Fruit fly (Drosophila melanogaster) whole organism, embryonic: Measurements from ENCODE around the gene ATP7.

Source experiments
- Antp ChIP-seq: fragments of 200-800 bp; sonication (Bioruptor generic); optimal IDR thresholded peaks from 3 replicates; lab custom pipeline; 2016; ENCODE audit warnings: missing biosample characterization, missing genetic modification characterization
- Atf6 ChIP-seq: fragments of 200-800 bp; sonication (Bioruptor generic); IDR thresholded peaks from 2 replicates; pipeline ENCODE4 v1.3.6; 2022; ENCODE audit warnings: missing biosample characterization, missing genetic modification characterization
- CG10209 ChIP-seq: fragments of 200-800 bp; sonication (Bioruptor generic); optimal IDR thresholded peaks from 3 replicates; lab custom pipeline; 2017; ENCODE audit warnings: missing biosample characterization, mild to moderate bottlenecking, missing genetic modification characterization, missing genetic modification reagents
- CG10274 ChIP-seq: fragments of 200-800 bp; sonication (Bioruptor generic); optimal IDR thresholded peaks from 3 replicates; lab custom pipeline; 2017; ENCODE audit warnings: missing biosample characterization, mild to moderate bottlenecking, missing genetic modification characterization
- CG10543 ChIP-seq: fragments of 200-800 bp; sonication (Bioruptor generic); optimal IDR thresholded peaks from 3 replicates; lab custom pipeline; 2017; ENCODE audit warnings: missing biosample characterization, mild to moderate bottlenecking, missing genetic modification characterization, moderate library complexity
- CG12219 ChIP-seq: fragments of 200-800 bp; sonication (Bioruptor generic); optimal IDR thresholded peaks from 3 replicates; lab custom pipeline; 2018; ENCODE audit warnings: missing biosample characterization, mild to moderate bottlenecking, missing genetic modification characterization
- CG15269 ChIP-seq: fragments of 200-800 bp; sonication (Bioruptor generic); optimal IDR thresholded peaks from 2 replicates; lab custom pipeline; 2018; ENCODE audit warnings: missing biosample characterization, mild to moderate bottlenecking, missing genetic modification characterization, moderate library complexity
- CG15601 ChIP-seq: fragments of 200-800 bp; sonication (Bioruptor generic); optimal IDR thresholded peaks from 3 replicates; lab custom pipeline; 2019; ENCODE audit warnings: missing biosample characterization, mild to moderate bottlenecking, missing genetic modification characterization, moderate library complexity
- CG1603 ChIP-seq: fragments of 200-800 bp; sonication (Bioruptor generic); optimal IDR thresholded peaks from 2 replicates; lab custom pipeline; 2019; ENCODE audit warnings: missing biosample characterization, mild to moderate bottlenecking, missing genetic modification characterization, moderate library complexity
- CG16779 ChIP-seq: fragments of 200-800 bp; sonication (Bioruptor generic); IDR thresholded peaks from 2 replicates; pipeline ENCODE4 v1.3.6; 2022; ENCODE audit warnings: missing biosample characterization, missing genetic modification characterization
- CG16863 ChIP-seq: fragments of 200-800 bp; sonication (Bioruptor generic); optimal IDR thresholded peaks from 3 replicates; lab custom pipeline; 2016; ENCODE audit warnings: missing biosample characterization, missing genetic modification characterization
- CG17612 ChIP-seq: fragments of 200-800 bp; sonication (Bioruptor generic); IDR thresholded peaks from 2 replicates; pipeline ENCODE4 v1.3.6; 2022; ENCODE audit warnings: missing biosample characterization, missing genetic modification characterization
- CG17912 ChIP-seq: fragments of 200-800 bp; sonication (Bioruptor generic); optimal IDR thresholded peaks from 2 replicates; lab custom pipeline; 2018; ENCODE audit warnings: missing biosample characterization, mild to moderate bottlenecking, missing genetic modification characterization
- CG2199 ChIP-seq: fragments of 200-800 bp; sonication (Bioruptor generic); IDR thresholded peaks from 3 replicates; pipeline ENCODE4 v1.3.6; 2022; ENCODE audit warnings: missing biosample characterization, missing genetic modification characterization
- CG31224 ChIP-seq: fragments of 200-800 bp; sonication (Bioruptor generic); IDR thresholded peaks from 2 replicates; pipeline ENCODE4 v1.3.6; 2022; ENCODE audit warnings: missing biosample characterization, missing genetic modification characterization
- CG32532 ChIP-seq: fragments of 200-800 bp; sonication (Bioruptor generic); IDR thresholded peaks from 2 replicates; pipeline ENCODE4 v1.3.6; 2022; ENCODE audit warnings: missing biosample characterization, missing genetic modification characterization
- CG33213 ChIP-seq: fragments of 200-800 bp; sonication (Bioruptor generic); optimal IDR thresholded peaks from 3 replicates; lab custom pipeline; 2016; ENCODE audit warnings: missing biosample characterization, missing genetic modification characterization
- CG7357 ChIP-seq: fragments of 200-800 bp; sonication (Bioruptor generic); IDR thresholded peaks from 3 replicates; pipeline ENCODE4 v1.3.6; 2022; ENCODE audit warnings: missing biosample characterization, missing genetic modification characterization
- CrebB ChIP-seq: fragments of 200-800 bp; sonication (Bioruptor generic); optimal IDR thresholded peaks from 3 replicates; lab custom pipeline; 2018; ENCODE audit warnings: missing biosample characterization, mild to moderate bottlenecking, missing genetic modification characterization
- Hmx ChIP-seq: fragments of 200-800 bp; sonication (Bioruptor generic); optimal IDR thresholded peaks from 2 replicates; lab custom pipeline; 2016; ENCODE audit warnings: missing biosample characterization, missing genetic modification characterization
- Lpt ChIP-seq: fragments of >200 bp; optimal IDR thresholded peaks from 2 replicates; lab custom pipeline; 2018; ENCODE audit warnings: missing biosample characterization, missing genetic modification characterization
- MESR4 ChIP-seq: fragments of 200-800 bp; sonication (Bioruptor generic); optimal IDR thresholded peaks from 2 replicates; lab custom pipeline; 2018; ENCODE audit warnings: missing biosample characterization, mild to moderate bottlenecking, missing genetic modification characterization, moderate library complexity
- NC2α ChIP-seq: fragments of 200-800 bp; sonication (Bioruptor generic); optimal IDR thresholded peaks from 2 replicates; lab custom pipeline; 2016; ENCODE audit warnings: missing biosample characterization, missing genetic modification characterization
- Opbp ChIP-seq: fragments of 200-800 bp; sonication (Bioruptor generic); IDR thresholded peaks from 3 replicates; pipeline ENCODE4 v1.3.6; 2022; ENCODE audit warnings: missing biosample characterization, missing genetic modification characterization; ENCODE audit not compliant: partially characterized antibody
- Pdp1 ChIP-seq, 2 experiments: fragments of 200-800 bp; sonication (Bioruptor generic); optimal IDR thresholded peaks; 3 replicates each; lab custom pipeline; 2016; ENCODE audit warnings: missing biosample characterization in 2 of 2, missing genetic modification characterization in 2 of 2, mild to moderate bottlenecking in 1 of 2, moderate library complexity in 1 of 2
- Rfx ChIP-seq: fragments of 200-800 bp; sonication (Bioruptor generic); IDR thresholded peaks from 2 replicates; pipeline ENCODE4 v1.3.6; 2022; ENCODE audit warnings: missing biosample characterization, missing genetic modification characterization
- Sox102F ChIP-seq: fragments of 200-800 bp; sonication (Bioruptor generic); optimal IDR thresholded peaks from 2 replicates; lab custom pipeline; 2018; ENCODE audit warnings: missing biosample characterization, mild to moderate bottlenecking, missing genetic modification characterization, moderate library complexity
- cas ChIP-seq: fragments of 200-800 bp; sonication (Bioruptor generic); IDR thresholded peaks from 2 replicates; pipeline ENCODE4 v1.3.6; 2022; ENCODE audit warnings: missing biosample characterization, missing genetic modification characterization
- cg ChIP-seq: fragments of 200-800 bp; sonication (Bioruptor generic); optimal IDR thresholded peaks from 3 replicates; lab custom pipeline; 2019; ENCODE audit warnings: missing biosample characterization, mild to moderate bottlenecking, missing genetic modification characterization, moderate library complexity
- chif ChIP-seq, 2 experiments: fragments of 200-800 bp; sonication (Bioruptor generic); optimal IDR thresholded peaks; 3 replicates each; lab custom pipeline; 2016; ENCODE audit warnings: missing biosample characterization in 2 of 2, missing genetic modification characterization in 2 of 2
- crol ChIP-seq: fragments of 200-800 bp; sonication (Bioruptor generic); IDR thresholded peaks from 2 replicates; pipeline ENCODE4 v1.3.6; 2022; ENCODE audit warnings: missing biosample characterization, missing genetic modification characterization
- danr ChIP-seq: fragments of 200-800 bp; sonication (Bioruptor generic); IDR thresholded peaks from 2 replicates; pipeline ENCODE4 v1.3.6; 2022; ENCODE audit warnings: missing biosample characterization, missing genetic modification characterization
- dpn ChIP-seq, 2 experiments: fragments of 200-800 bp; sonication (Bioruptor generic); optimal IDR thresholded peaks; 3 replicates each; lab custom pipeline; 2016; ENCODE audit warnings: missing biosample characterization in 2 of 2, missing genetic modification characterization in 2 of 2
- ems ChIP-seq: fragments of 200-800 bp; sonication (Bioruptor generic); optimal IDR thresholded peaks from 3 replicates; lab custom pipeline; 2016; ENCODE audit warnings: missing biosample characterization, missing genetic modification characterization
- en ChIP-seq: fragments of 200-800 bp; sonication (Bioruptor generic); optimal IDR thresholded peaks from 2 replicates; lab custom pipeline; 2016; ENCODE audit warnings: missing biosample characterization, missing genetic modification characterization
- fd102C ChIP-seq: fragments of 200-800 bp; sonication (Bioruptor generic); optimal IDR thresholded peaks from 2 replicates; lab custom pipeline; 2018; ENCODE audit warnings: missing biosample characterization, mild to moderate bottlenecking, missing genetic modification characterization, moderate library complexity
- nau ChIP-seq: fragments of 200-800 bp; sonication (Bioruptor generic); optimal IDR thresholded peaks from 3 replicates; lab custom pipeline; 2017; ENCODE audit warnings: missing biosample characterization, mild to moderate bottlenecking, missing genetic modification characterization, missing genetic modification reagents
- nerfin-2 ChIP-seq: fragments of 200-800 bp; sonication (Bioruptor generic); IDR thresholded peaks from 2 replicates; pipeline ENCODE4 v1.3.6; 2022; ENCODE audit warnings: missing biosample characterization, missing genetic modification characterization; ENCODE audit not compliant: partially characterized antibody
- onecut ChIP-seq: fragments of 200-800 bp; sonication (Bioruptor generic); IDR thresholded peaks from 2 replicates; pipeline ENCODE4 v1.3.6; 2022; ENCODE audit warnings: missing biosample characterization, missing genetic modification characterization
- p53 ChIP-seq: fragments of 200-800 bp; sonication (Bioruptor generic); optimal IDR thresholded peaks from 2 replicates; lab custom pipeline; 2016; ENCODE audit warnings: missing biosample characterization, missing genetic modification characterization
- pfk ChIP-seq: fragments of 200-800 bp; sonication (Bioruptor generic); optimal IDR thresholded peaks from 2 replicates; lab custom pipeline; 2018; ENCODE audit warnings: missing biosample characterization, mild to moderate bottlenecking, missing genetic modification characterization, moderate library complexity
- ro ChIP-seq: fragments of 200-800 bp; sonication (Bioruptor generic); IDR thresholded peaks from 2 replicates; pipeline ENCODE4 v1.3.6; 2022; ENCODE audit warnings: missing biosample characterization, missing genetic modification characterization
- row ChIP-seq: fragments of 200-800 bp; sonication (Bioruptor generic); IDR thresholded peaks from 3 replicates; pipeline ENCODE4 v1.3.6; 2022; ENCODE audit warnings: missing biosample characterization, missing genetic modification characterization
- scrt ChIP-seq: fragments of 200-800 bp; sonication (Bioruptor generic); optimal IDR thresholded peaks from 2 replicates; lab custom pipeline; 2018; ENCODE audit warnings: missing biosample characterization, mild to moderate bottlenecking, missing genetic modification characterization, moderate library complexity
- sim ChIP-seq: fragments of 200-800 bp; sonication (Bioruptor generic); IDR thresholded peaks from 2 replicates; pipeline ENCODE4 v1.3.6; 2022; ENCODE audit warnings: missing biosample characterization, missing genetic modification characterization
- stc ChIP-seq: fragments of 200-800 bp; sonication (Bioruptor generic); IDR thresholded peaks from 2 replicates; pipeline ENCODE4 v1.3.6; 2022; ENCODE audit warnings: missing biosample characterization, missing genetic modification characterization
- sug ChIP-seq: fragments of 200-800 bp; optimal IDR thresholded peaks from 2 replicates; lab custom pipeline; 2019; ENCODE audit warnings: missing biosample characterization, mild to moderate bottlenecking, missing genetic modification characterization, moderate library complexity
- unc-4 ChIP-seq: fragments of 200-800 bp; sonication (Bioruptor generic); IDR thresholded peaks from 2 replicates; pipeline ENCODE4 v1.3.6; 2022; ENCODE audit warnings: missing biosample characterization, missing genetic modification characterization; ENCODE audit not compliant: partially characterized antibody
- yki ChIP-seq: fragments of >200 bp; optimal IDR thresholded peaks from 3 replicates; lab custom pipeline; 2018

Gene ATP7

dm6 chrX:11806867-11807747 lies 47.7 kb upstream of the ATP7 start, which contains the start of gene Hsc70-3 (continued):
- TF ChIP-seq p53, result no peak
- peak; percentile 11 for TF ChIP-seq CG16863 (GFP tag; lab: Kevin White, UChicago)
- TF ChIP-seq en, result no peak
- peak; percentile 23 for TF ChIP-seq CG12219 (GFP tag; lab: Kevin White, UChicago)
- no peak for TF ChIP-seq dpn (GFP tag; optimal IDR thresholded peaks at IDR 0.05; lab: Kevin White, UChicago)
- TF ChIP-seq CG17912 (GFP tag; lab: Kevin White, UChicago), result peak; percentile 18
- no peak for TF ChIP-seq chif (GFP tag; optimal IDR thresholded peaks at IDR 0.05; lab: Kevin White, UChicago)
- peak; percentile 32 for TF ChIP-seq CG10209 (GFP tag; lab: Kevin White, UChicago)
- TF ChIP-seq unc-4, result peak; percentile 79
- no peak for TF ChIP-seq Antp (GFP tag; lab: Kevin White, UChicago)
- TF ChIP-seq CG1603 (tag; lab: Kevin White, UChicago), result peak; percentile 62
- TF ChIP-seq ems (GFP tag; lab: Kevin White, UChicago), result no peak
- no peak for TF ChIP-seq cas (GFP tag; lab: Robert Waterston, UW)
- peak; percentile 73 for TF ChIP-seq CG15601 (tag; lab: Kevin White, UChicago)
- no peak for TF ChIP-seq Hmx (GFP tag; lab: Kevin White, UChicago)
- no peak for TF ChIP-seq CG16779 (GFP tag; lab: Robert Waterston, UW)
- no peak for TF ChIP-seq ro (GFP tag; lab: Robert Waterston, UW)
- no peak for TF ChIP-seq Atf6
- TF ChIP-seq sim (GFP tag; lab: Robert Waterston, UW), result 0 out of 2 replicates have a peak, but pooled peaks have one; percentile 17
- TF ChIP-seq CG33213 (GFP tag; lab: Kevin White, UChicago), result peak; percentile 11
- no peak for TF ChIP-seq CG31224 (GFP tag; lab: Robert Waterston, UW)
- no peak for TF ChIP-seq scrt
- TF ChIP-seq fd102C (GFP tag; lab: Kevin White, UChicago), result no peak
- peak; percentile 50 for TF ChIP-seq sug (tag; lab: Kevin White, UChicago)
- peak; percentile 75 for TF ChIP-seq CG10543 (GFP tag; lab: Kevin White, UChicago)
- no peak for TF ChIP-seq CG17612
- peak; percentile 64; the same call in 1 of the 3 replicates for TF ChIP-seq CG2199 (GFP tag; lab: Robert Waterston, UW)
- peak; percentile 78 for TF ChIP-seq nau (GFP tag; lab: Kevin White, UChicago)
- TF ChIP-seq Pdp1 (GFP tag; optimal IDR thresholded peaks at IDR 0.05; lab: Kevin White, UChicago), result peak in 1 of 2 experiments; percentile 36
- no peak for TF ChIP-seq CrebB (tag; lab: Kevin White, UChicago)
- TF ChIP-seq stc, result peak; percentile 11; the same call in 1 of the 2 replicates
- peak; percentile 62 for TF ChIP-seq nerfin-2 (GFP tag; lab: Robert Waterston, UW)
- peak; percentile 83 for TF ChIP-seq row (GFP tag; lab: Robert Waterston, UW)
- TF ChIP-seq CG10274 (GFP tag; lab: Kevin White, UChicago), result no peak
- peak; percentile 29 for TF ChIP-seq yki (lab: Kevin White, UChicago)
- no peak for TF ChIP-seq cg (GFP tag; lab: Kevin White, UChicago)
- TF ChIP-seq Lpt (GFP tag; lab: Kevin White, UChicago), result no peak
- TF ChIP-seq Sox102F (GFP tag; lab: Kevin White, UChicago), result peak; percentile 25
- no peak for TF ChIP-seq CG7357 (GFP tag; lab: Robert Waterston, UW)
- TF ChIP-seq danr (GFP tag; lab: Robert Waterston, UW), result no peak
- TF ChIP-seq MESR4, result peak; percentile 8
- TF ChIP-seq crol (GFP tag; lab: Robert Waterston, UW), result no peak
- TF ChIP-seq Opbp (GFP tag; lab: Robert Waterston, UW), result no peak
- TF ChIP-seq CG32532, result 0 out of 2 replicates have a peak, but pooled peaks have one; percentile 13
- 0 out of 2 replicates have a peak, but pooled peaks have one; percentile 3 for TF ChIP-seq Rfx (GFP tag; lab: Robert Waterston, UW)
- TF ChIP-seq pfk (GFP tag; lab: Kevin White, UChicago), result peak; percentile 55
- peak; percentile 28 for TF ChIP-seq onecut (GFP tag; lab: Robert Waterston, UW)
- no peak for TF ChIP-seq NC2α (GFP tag; lab: Kevin White, UChicago)
- peak; percentile 13 for TF ChIP-seq CG15269 (tag; lab: Kevin White, UChicago)
